Worm (Caenorhabditis elegans) whole organism, L4 larva: Measurements from ENCODE around the gene csn-3.

Experiments used
- ZK337.2 ChIP-seq: fragments of 200-800 bp; sonication (Bioruptor generic); IDR thresholded peaks from 2 replicates; pipeline ENCODE4 v1.3.6; 2022; ENCODE audit warnings: missing genetic modification reagents, missing genetic modification characterization, missing compliant biosample characterization
- ama-1 ChIP-seq: fragments of 150-350 bp; optimal IDR thresholded peaks from 2 replicates; lab custom pipeline; 2014; ENCODE audit warnings: inconsistent platforms, mixed read lengths
- daf-16 ChIP-seq, 3 experiments: sonication (generic microtip); optimal IDR thresholded peaks; 2 replicates each; lab custom pipeline; 2016 to 2017; ENCODE audit warnings: missing genetic modification characterization in 3 of 3, missing genetic modification reagents in 3 of 3, mild to moderate bottlenecking in 2 of 3, missing compliant biosample characterization in 2 of 3, missing biosample characterization in 1 of 3, moderate library complexity in 1 of 3
- fos-1 ChIP-seq: fragments of 150-350 bp; optimal IDR thresholded peaks from 2 replicates; lab custom pipeline; 2014; ENCODE audit warnings: missing biosample characterization, missing genetic modification characterization
- hlh-11 ChIP-seq: fragments of 200-800 bp; sonication (Bioruptor generic); optimal IDR thresholded peaks from 2 replicates; lab custom pipeline; 2018; ENCODE audit warnings: mild to moderate bottlenecking, missing genetic modification characterization, missing compliant biosample characterization
- zag-1 ChIP-seq: fragments of 150-350 bp; optimal IDR thresholded peaks from 2 replicates; lab custom pipeline; 2014; ENCODE audit warnings: missing biosample characterization, missing genetic modification characterization

DNA sequence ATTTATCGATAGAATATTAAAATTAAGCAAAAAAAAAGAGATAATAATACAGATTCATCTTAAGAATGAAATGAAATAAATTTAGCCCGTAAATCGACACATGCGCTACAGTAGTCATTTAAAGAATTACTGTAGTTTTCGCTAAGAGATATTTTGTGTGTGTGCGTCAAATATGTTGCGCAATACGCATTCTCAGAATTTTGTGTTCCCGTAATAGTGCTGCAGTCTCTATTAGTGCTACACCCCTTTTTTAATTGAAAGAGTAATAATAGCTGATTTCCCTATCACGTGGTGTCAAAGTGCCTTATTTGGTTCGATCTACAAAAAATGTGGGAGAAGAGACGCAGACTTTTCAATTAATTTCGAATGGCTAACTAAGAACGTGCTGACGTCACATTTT is 49.7 kb downstream of the csn-3 start:
- TF ChIP-seq zag-1 (tag; lab: Kevin White, UChicago) (no peak), ZK337.2 (GFP tag; lab: Robert Waterston, UW) (no peak), daf-16 (GFP tag; optimal IDR thresholded peaks at IDR 0.05; lab: Kevin White, UChicago) (no peak), daf-16 (tag; optimal IDR thresholded peaks at IDR 0.05; lab: Kevin White, UChicago) (no peak), fos-1 (no peak), hlh-11 (tag; lab: Kevin White, UChicago) (no peak), ama-1 (lab: Kevin White, UChicago) (no peak)
